Fruit fly (Drosophila melanogaster) S2 (cell line): ENCODE measurements around the gene CG32086.

Source experiments
- CG8478 ChIP-seq: fragments of >200 bp; optimal IDR thresholded peaks from 2 replicates; lab custom pipeline; 2018
- CTCF ChIP-seq, 2 experiments: fragments of >200 bp; optimal IDR thresholded peaks; 2 replicates each; lab custom pipeline; 2018

DNA sequence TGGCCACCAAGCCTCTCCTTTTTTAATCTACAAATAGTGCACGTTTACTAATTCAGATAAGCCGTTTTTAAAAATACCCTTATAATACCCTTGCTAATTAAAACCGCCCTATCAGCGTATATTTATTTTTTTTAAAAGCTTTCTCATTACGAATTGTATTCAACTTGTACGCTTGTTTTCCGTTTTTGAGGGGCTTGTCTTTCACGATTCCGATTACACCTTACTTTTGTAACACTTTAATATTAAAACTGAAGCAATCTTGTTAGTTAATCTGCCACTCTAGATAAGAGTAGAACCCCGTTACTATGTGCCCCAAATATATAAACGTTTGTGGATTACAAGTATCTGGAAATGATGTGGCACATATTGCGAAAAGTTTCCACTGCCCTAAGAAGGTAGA lies 38.9 kb upstream of the CG32086 start:
- TF ChIP-seq CG8478 (lab: Kevin White, UChicago) (no peak), CTCF (optimal IDR thresholded peaks at IDR 0.05; lab: Kevin White, UChicago) (no peak)
